Fruit fly (Drosophila melanogaster) ovary, adult (tissue): ENCODE results near the gene CG6006.
"Not testable (repeated sequence)": the region's sequence is repeated elsewhere in the genome, so short reads cannot be mapped to it uniquely, and the experiment has no call there.

ENCODE experiments used
- CG17801 ChIP-seq: fragments of 200-800 bp; optimal IDR thresholded peaks from 2 replicates; lab custom pipeline; 2019; ENCODE audit warnings: missing biosample characterization, mild to moderate bottlenecking, missing genetic modification characterization, moderate library complexity; ENCODE audit not compliant: partially characterized antibody

The CG6006 gene

dm6 chr3R:16157564-16158242 is 2.9 kb downstream of the CG6006 start:
- TF ChIP-seq CG17801 (GFP tag; lab: Kevin White, UChicago): no peak

DNA sequence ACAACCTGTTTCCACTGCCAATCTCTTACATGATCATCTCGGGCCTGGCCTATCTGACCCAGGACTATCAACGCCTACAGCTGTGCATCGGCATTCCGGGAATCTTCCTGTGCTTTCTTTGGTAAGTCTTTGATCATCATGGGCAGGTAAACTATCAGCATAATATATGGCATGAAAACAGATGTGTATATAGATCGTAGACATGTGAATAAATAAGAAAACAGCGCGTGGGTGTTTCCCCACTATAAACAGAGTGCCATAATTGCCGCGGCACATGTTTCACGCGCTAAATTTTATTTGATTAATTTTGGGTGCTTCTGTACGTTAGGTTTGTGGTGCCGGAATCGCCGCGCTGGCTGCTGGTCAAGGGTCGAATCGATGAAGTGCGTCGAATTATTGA is 13.3 kb downstream of the CG6006 start:
- no peak for TF ChIP-seq CG17801 (GFP tag; lab: Kevin White, UChicago)

DNA sequence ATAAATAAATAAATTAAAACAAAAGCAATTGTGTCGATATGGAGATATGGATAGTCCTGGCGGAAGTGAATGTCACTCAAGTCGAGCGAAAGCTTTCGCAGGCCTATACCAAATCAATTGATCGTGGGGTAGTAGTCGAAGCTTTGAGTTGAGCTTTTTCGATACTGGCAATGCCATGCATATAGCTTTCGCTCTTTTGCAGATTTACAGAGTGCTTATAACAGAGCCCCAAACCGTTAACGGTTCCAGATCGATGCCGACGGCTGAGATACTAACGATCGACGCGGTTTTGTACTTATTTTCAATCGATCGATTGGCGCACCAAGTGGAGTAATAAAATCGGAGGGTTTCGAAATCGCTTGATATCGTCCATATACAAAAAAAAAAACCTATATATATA is 17.0 kb downstream of the CG6006 start, which contains the start of gene CG8925:
Gene CG8925, plus strand, starts transcription at position 245 of the 400 bp plus-strand sequence.
- TF ChIP-seq CG17801 (GFP tag; lab: Kevin White, UChicago): no peak

DNA sequence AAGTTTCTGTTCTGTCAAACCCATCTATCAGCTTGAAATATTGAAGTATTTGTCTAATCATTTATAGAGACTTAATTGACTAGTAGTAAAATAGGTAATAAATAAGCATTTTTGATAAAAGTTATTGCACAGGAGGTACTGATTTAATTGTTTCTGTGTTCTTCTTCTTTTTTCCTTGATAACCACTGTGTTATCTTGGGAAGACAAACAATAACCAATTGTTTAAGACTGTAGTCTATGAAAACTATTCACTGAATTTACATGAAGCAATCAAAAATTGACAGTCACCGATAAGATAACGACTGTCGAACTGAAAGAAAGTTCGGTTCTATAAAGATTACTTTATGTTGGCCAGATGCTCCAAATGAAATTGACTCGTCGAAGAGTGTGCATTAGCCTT is 18.7 kb downstream of the CG6006 start:
- TF ChIP-seq CG17801 (GFP tag; lab: Kevin White, UChicago): no peak

DNA sequence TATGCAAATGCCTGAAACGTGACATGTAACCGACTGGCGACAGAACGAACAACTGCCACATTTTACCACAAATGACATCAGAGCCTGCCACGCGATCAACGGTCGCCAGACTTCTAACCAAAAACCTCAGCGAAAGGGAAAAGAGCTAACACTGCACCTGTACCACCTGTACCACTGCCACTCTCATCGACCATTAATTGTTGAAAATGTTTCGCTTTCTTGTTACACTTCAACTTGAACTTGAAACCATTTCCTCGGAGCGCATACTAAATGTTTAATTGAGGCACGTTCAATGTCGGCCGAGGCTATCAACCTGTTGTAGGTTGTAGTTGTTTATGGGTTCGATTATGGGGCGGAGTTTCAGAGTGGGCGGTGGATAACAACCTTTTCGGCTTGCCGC is 21.7 kb downstream of the CG6006 start:
- TF ChIP-seq CG17801 (GFP tag; lab: Kevin White, UChicago): no peak

dm6 chr3R:16180476-16181070 is 25.8 kb downstream of the CG6006 start, which contains the start of gene CG8927:
CG8927 (plus strand) TSS chr3R:16181020.
- TF ChIP-seq CG17801 (GFP tag; lab: Kevin White, UChicago): no peak

DNA sequence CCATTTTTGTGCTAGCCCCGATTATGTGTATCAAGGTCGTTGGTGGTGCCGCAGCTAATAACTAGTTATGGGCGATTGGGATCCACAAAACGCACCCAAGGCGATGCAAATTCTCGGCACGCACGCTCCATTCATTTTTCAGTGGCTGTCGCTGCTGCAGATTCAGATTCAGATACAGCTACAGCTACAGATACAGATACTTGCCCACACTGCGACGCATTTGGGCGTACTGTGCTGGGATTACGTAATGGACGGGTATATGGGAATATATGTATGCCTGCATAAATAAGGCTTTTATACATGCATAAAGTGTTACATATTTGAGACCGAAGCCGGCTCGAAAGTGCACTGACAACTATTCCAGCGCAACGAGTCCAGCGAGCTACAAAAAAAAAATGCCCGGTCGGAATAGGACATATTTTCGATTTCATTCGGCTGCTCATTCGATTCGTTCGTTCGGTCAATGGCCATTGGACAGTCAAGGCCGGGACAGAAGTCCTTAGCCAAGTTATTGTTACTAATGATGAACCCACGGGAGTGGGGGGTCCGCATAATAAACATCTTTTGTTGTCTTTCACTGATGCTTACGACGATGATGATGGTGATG is 27.6 kb downstream of the CG6006 start:
- no peak for TF ChIP-seq CG17801 (GFP tag; lab: Kevin White, UChicago)

- peak; percentile 65 for TF ChIP-seq CG17801 (GFP tag; lab: Kevin White, UChicago)
These were observed 32.3 kb downstream of the CG6006 start, which contains the start of gene sra for dm6 chr3R:16186791-16187681. sra (plus strand) TSS chr3R:16186999.

dm6 chr3R:16187737-16188136 is 33.0 kb downstream of the CG6006 start:
- TF ChIP-seq CG17801 (GFP tag; lab: Kevin White, UChicago): no peak

- not testable (repeated sequence) for TF ChIP-seq CG17801 (GFP tag; lab: Kevin White, UChicago)
These were observed 34.7 kb downstream of the CG6006 start, which contains the start of gene Bin1 for dm6 chr3R:16189464-16189863. Bin1 (minus strand) TSS chr3R:16189564.

- no peak for TF ChIP-seq CG17801 (GFP tag; lab: Kevin White, UChicago)
These were observed 35.5 kb downstream of the CG6006 start for dm6 chr3R:16190183-16190763.

dm6 chr3R:16190782-16191181 is 36.0 kb downstream of the CG6006 start:
- no peak for TF ChIP-seq CG17801 (GFP tag; lab: Kevin White, UChicago)

DNA sequence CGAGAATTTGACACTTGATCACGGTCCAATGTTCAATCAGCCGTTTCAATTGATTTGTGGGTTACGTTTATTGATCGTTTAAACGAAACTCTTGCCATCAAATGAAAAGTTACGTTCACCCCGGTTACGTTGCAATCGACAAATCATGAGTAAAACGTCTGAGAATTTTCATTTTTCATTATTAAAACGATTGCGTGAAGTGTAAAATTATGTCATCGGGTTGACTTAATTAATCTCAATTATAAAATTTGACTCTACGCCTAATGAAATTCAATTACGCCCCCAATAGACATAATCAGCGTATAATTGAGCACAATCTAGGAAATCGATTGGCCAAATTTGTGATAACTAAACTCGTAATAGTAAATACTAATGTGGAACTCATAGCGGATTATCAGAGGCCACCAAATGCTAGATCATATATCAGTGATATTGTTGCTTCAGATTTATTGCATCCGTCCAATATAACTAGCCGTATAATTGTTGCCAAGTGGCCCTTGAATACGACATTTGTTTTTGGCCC is 45.8 kb downstream of the CG6006 start:
- TF ChIP-seq CG17801 (GFP tag; lab: Kevin White, UChicago): no peak
